Worm (Caenorhabditis elegans): ENCODE data around the gene clec-261.

The clec-261 gene

DNA sequence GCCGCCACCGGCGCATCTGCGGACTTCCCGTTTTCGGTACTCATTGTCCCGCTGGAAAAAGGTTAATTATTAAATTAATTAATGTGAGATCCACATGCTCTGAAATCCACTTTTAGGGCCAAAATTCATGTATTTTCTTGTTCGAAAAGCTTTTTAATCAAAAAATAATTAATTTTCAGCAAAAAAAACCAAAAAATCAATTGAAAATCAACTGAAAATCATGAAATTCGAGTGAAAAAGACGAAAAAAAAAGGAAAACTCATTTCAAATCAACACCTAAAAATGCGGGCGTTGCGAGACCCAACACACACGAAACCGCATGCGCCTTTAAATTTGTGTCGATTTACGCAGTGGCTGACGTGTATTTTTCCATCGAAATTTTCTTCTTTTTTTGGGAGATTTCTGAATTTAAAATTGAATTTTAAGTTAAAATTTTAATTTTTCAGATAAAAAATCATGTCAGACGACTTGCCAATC lies 24.6 kb downstream of the clec-261 start, which contains the start of the genes prmt-1 and cdkr-3 (continued):
- no peak for TF ChIP-seq fkh-4 (tag; optimal IDR thresholded peaks at IDR 0.05; ENCODE audit: borderline replicate concordance)
- TF ChIP-seq mdl-1 (tag; optimal IDR thresholded peaks at IDR 0.05), result no peak
- peak; percentile 45 to 74 (median 62) for TF ChIP-seq dpl-1 (GFP tag; optimal IDR thresholded peaks at IDR 0.05)
- no peak for TF ChIP-seq ceh-90 (tag; optimal IDR thresholded peaks at IDR 0.05)
- no peak for TF ChIP-seq pax-3 (tag; optimal IDR thresholded peaks at IDR 0.05)

DNA sequence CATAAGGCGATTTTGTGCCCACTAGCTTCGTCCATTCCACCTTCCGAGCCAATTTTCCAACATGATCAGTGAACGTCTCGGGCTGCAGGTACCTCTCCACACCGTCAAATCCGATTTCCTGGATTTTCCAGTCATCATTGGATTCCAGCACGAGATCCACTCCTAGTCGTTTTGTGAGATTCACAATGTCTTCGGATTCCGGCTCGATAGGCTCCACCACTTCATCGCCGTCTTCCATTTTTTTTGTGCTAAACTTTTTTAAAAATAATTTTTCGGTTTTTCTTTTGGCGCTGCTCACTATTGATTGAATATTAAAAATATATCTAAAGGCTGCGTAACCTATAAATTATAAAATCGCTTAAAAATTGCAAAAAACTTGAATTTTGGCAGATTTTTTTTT lies 27.3 kb downstream of the clec-261 start, which contains the start of gene mdt-17:
mdt-17 (minus strand) TSS at position 256 of the 400 bp plus-strand sequence.
- TF ChIP-seq mdl-1 (tag; optimal IDR thresholded peaks at IDR 0.05) (no peak), hlh-17 (GFP tag; optimal IDR thresholded peaks at IDR 0.05; ENCODE audit: borderline replicate concordance) (no peak), lsy-2 (tag; optimal IDR thresholded peaks at IDR 0.05) (no peak), nhr-77 (tag; optimal IDR thresholded peaks at IDR 0.05) (no peak), nhr-237 (tag; optimal IDR thresholded peaks at IDR 0.05) (no peak), ceh-63 (GFP tag; optimal IDR thresholded peaks at IDR 0.05) (no peak), pax-3 (tag; optimal IDR thresholded peaks at IDR 0.05) (no peak), jun-1 (tag; optimal IDR thresholded peaks at IDR 0.05) (no peak), dpl-1 (GFP tag; optimal IDR thresholded peaks at IDR 0.05) (no peak), sup-37 (GFP tag; optimal IDR thresholded peaks at IDR 0.05) (no peak), aha-1 (tag; optimal IDR thresholded peaks at IDR 0.05) (no peak), ama-1 (optimal IDR thresholded peaks at IDR 0.05) (no peak), nhr-90 (tag; optimal IDR thresholded peaks at IDR 0.05; ENCODE audit: poor library complexity) (no peak)

DNA sequence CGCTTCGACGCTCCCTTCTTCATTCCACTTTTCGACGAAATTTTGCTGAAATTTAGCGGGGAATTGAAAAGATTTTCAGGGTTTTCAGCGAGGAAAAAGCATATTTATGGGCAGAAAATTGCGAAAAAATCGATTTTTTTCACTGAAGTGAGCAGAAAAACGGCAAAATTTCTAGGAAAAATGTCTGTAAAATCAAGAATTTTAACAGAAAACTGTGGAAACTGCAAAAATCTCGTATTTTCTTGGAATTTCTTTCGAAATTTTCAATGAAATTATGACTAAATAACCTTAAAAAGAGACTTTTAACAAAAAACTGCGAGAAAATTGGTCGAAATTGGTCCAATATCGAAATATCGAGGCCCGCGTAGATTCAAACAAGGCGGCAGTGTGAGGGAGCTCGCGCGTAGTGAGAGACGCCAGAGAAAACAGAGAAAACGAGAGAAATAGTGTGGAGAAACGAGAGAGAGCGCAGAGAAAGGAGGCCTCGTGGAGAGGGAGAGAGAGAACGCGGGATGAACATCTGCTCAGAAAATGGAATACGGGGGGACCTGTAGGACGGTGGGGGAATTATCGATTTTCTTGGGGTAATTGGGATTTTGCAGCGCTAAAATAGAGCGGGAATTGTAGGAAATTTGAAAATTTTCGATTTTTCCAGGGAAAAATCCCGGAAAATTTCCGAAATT lies 44.7 kb downstream of the clec-261 start, which contains the start of gene swsn-1:
swsn-1 (minus strand) TSS at position 51 of the 683 bp plus-strand sequence.
- no peak for TF ChIP-seq rnt-1 (tag; optimal IDR thresholded peaks at IDR 0.05)
- TF ChIP-seq sox-4 (tag; optimal IDR thresholded peaks at IDR 0.05), result no peak
- no peak for TF ChIP-seq pax-3 (tag; optimal IDR thresholded peaks at IDR 0.05)
- TF ChIP-seq pag-3 (tag; optimal IDR thresholded peaks at IDR 0.05; ENCODE audit: borderline replicate concordance, insufficient read depth), result no peak
- TF ChIP-seq fkh-10 (GFP tag; optimal IDR thresholded peaks at IDR 0.05), result no peak
- peak; percentile 35 for TF ChIP-seq jun-1 (tag; optimal IDR thresholded peaks at IDR 0.05)
- TF ChIP-seq sptf-1 (tag; optimal IDR thresholded peaks at IDR 0.05), result no peak
- no peak for TF ChIP-seq fkh-4 (tag; optimal IDR thresholded peaks at IDR 0.05; ENCODE audit: borderline replicate concordance)
- TF ChIP-seq pqm-1 (tag; optimal IDR thresholded peaks at IDR 0.05), result no peak
- TF ChIP-seq snu-23 (GFP tag; optimal IDR thresholded peaks at IDR 0.05), result peak; percentile 62
- TF ChIP-seq skn-1 (tag; optimal IDR thresholded peaks at IDR 0.05), result peak; percentile 42
- peak in 2 of 3 experiments; percentile 35 to 47 for TF ChIP-seq dpl-1 (GFP tag; optimal IDR thresholded peaks at IDR 0.05)
- TF ChIP-seq egl-13 (tag; optimal IDR thresholded peaks at IDR 0.05), result no peak
- peak; percentile 27 for TF ChIP-seq irx-1 (tag; optimal IDR thresholded peaks at IDR 0.05)
- TF ChIP-seq elt-3 (tag; optimal IDR thresholded peaks at IDR 0.05), result no peak
- TF ChIP-seq nhr-85 (tag), result no peak
- TF ChIP-seq nhr-237 (tag; optimal IDR thresholded peaks at IDR 0.05), result no peak
- TF ChIP-seq ztf-11 (tag; optimal IDR thresholded peaks at IDR 0.05), result peak in 1 of 2 experiments; percentile 33
- TF ChIP-seq nhr-90 (tag; optimal IDR thresholded peaks at IDR 0.05; ENCODE audit: poor library complexity), result peak; percentile 37
- TF ChIP-seq zip-4 (GFP tag; optimal IDR thresholded peaks at IDR 0.05), result no peak
- TF ChIP-seq egl-27 (tag; optimal IDR thresholded peaks at IDR 0.05), result no peak
- peak; percentile 65 for TF ChIP-seq swsn-7 (tag; optimal IDR thresholded peaks at IDR 0.05)
- peak; percentile 61 for TF ChIP-seq tbx-2 (tag; optimal IDR thresholded peaks at IDR 0.05)
- TF ChIP-seq ets-5 (GFP tag; IDR thresholded peaks at IDR 0.05), result no peak
- peak; percentile 82 for TF ChIP-seq lin-14 (GFP tag; optimal IDR thresholded peaks at IDR 0.05)
- TF ChIP-seq ceh-90 (tag; optimal IDR thresholded peaks at IDR 0.05), result no peak
- TF ChIP-seq lir-3 (tag; optimal IDR thresholded peaks at IDR 0.05; ENCODE audit: poor library complexity), result no peak
- peak; percentile 3 for TF ChIP-seq unc-86 (tag; optimal IDR thresholded peaks at IDR 0.05)
- no peak for TF ChIP-seq snpc-4 (tag; optimal IDR thresholded peaks at IDR 0.05)
- TF ChIP-seq nhr-84 (tag; optimal IDR thresholded peaks at IDR 0.05), result no peak
- TF ChIP-seq grh-1 (GFP tag; IDR thresholded peaks at IDR 0.05), result no peak
- no peak for TF ChIP-seq ces-1 (GFP tag; optimal IDR thresholded peaks at IDR 0.05)
- TF ChIP-seq aly-2 (tag; optimal IDR thresholded peaks at IDR 0.05), result no peak
- TF ChIP-seq nhr-28 (tag; optimal IDR thresholded peaks at IDR 0.05), result no peak
- TF ChIP-seq mep-1 (tag; optimal IDR thresholded peaks at IDR 0.05), result peak; percentile 64
- TF ChIP-seq ceh-63 (GFP tag; optimal IDR thresholded peaks at IDR 0.05), result no peak
- no peak for TF ChIP-seq C16A3.4 (tag; optimal IDR thresholded peaks at IDR 0.05)
- peak; percentile 9 for TF ChIP-seq fkh-8 (tag; optimal IDR thresholded peaks at IDR 0.05)
- no peak for TF ChIP-seq lin-15B (tag; optimal IDR thresholded peaks at IDR 0.05)

All from whole organism, L1 larva.